Fruit fly (Drosophila melanogaster) whole organism, prepupa: ENCODE measurements around the gene CG15818.
A peak's percentile ranks its signal among the peaks of the same experiment; 100 is the strongest.

Experiments used
- CG10631 ChIP-seq: fragments of 200-800 bp; sonication (Bioruptor generic); optimal IDR thresholded peaks from 2 replicates; lab custom pipeline; 2016; ENCODE audit warnings: missing biosample characterization, missing genetic modification characterization
- CG10669 ChIP-seq: fragments of 200-800 bp; sonication (Bioruptor generic); optimal IDR thresholded peaks from 3 replicates; lab custom pipeline; 2018; ENCODE audit warnings: missing biosample characterization, mild to moderate bottlenecking, missing genetic modification characterization, moderate library complexity
- CG11294 ChIP-seq: fragments of 200-800 bp; sonication (Bioruptor generic); IDR thresholded peaks from 2 replicates; pipeline ENCODE4 v1.3.6; 2022; ENCODE audit warnings: missing biosample characterization, missing genetic modification characterization
- CG11762 ChIP-seq: fragments of 200-800 bp; sonication (Bioruptor generic); optimal IDR thresholded peaks from 3 replicates; lab custom pipeline; 2016; ENCODE audit warnings: missing biosample characterization, missing genetic modification characterization; ENCODE audit not compliant: insufficient read depth
- CG11902 ChIP-seq: fragments of 200-800 bp; sonication (Bioruptor generic); optimal IDR thresholded peaks from 3 replicates; lab custom pipeline; 2016; ENCODE audit warnings: missing biosample characterization, missing genetic modification characterization
- CG15336 ChIP-seq: fragments of 200-800 bp; sonication (Bioruptor generic); IDR thresholded peaks from 2 replicates; pipeline ENCODE4 v1.3.6; 2022; ENCODE audit warnings: missing biosample characterization, missing genetic modification characterization
- CG1621 ChIP-seq: fragments of 200-800 bp; sonication (Bioruptor generic); optimal IDR thresholded peaks from 3 replicates; lab custom pipeline; 2018; ENCODE audit warnings: missing biosample characterization, mild to moderate bottlenecking, missing genetic modification characterization
- CG16779 ChIP-seq: fragments of 200-800 bp; sonication (Bioruptor generic); optimal IDR thresholded peaks from 3 replicates; lab custom pipeline; 2017; ENCODE audit warnings: missing biosample characterization, mild to moderate bottlenecking, missing genetic modification characterization
- CG3032 ChIP-seq: fragments of 200-800 bp; optimal IDR thresholded peaks from 2 replicates; lab custom pipeline; 2019; ENCODE audit warnings: missing biosample characterization, mild to moderate bottlenecking, missing genetic modification characterization, moderate library complexity
- CG31627 ChIP-seq: fragments of 200-800 bp; sonication (Bioruptor generic); optimal IDR thresholded peaks from 3 replicates; lab custom pipeline; 2016; ENCODE audit warnings: missing biosample characterization, missing genetic modification characterization
- CG32006 ChIP-seq: fragments of 200-800 bp; sonication (Bioruptor generic); optimal IDR thresholded peaks from 3 replicates; lab custom pipeline; 2017; ENCODE audit warnings: missing biosample characterization, mild to moderate bottlenecking, missing genetic modification characterization
- CG34406 ChIP-seq: fragments of 200-800 bp; sonication (Bioruptor generic); optimal IDR thresholded peaks from 3 replicates; lab custom pipeline; 2016; ENCODE audit warnings: missing biosample characterization, missing genetic modification characterization
- CG3919 ChIP-seq: fragments of 200-800 bp; sonication (Bioruptor generic); optimal IDR thresholded peaks from 3 replicates; lab custom pipeline; 2016; ENCODE audit warnings: missing biosample characterization, missing genetic modification characterization
- CG6163 ChIP-seq: fragments of 200-800 bp; sonication (Bioruptor generic); IDR thresholded peaks from 3 replicates; pipeline ENCODE4 v1.3.6; 2022; ENCODE audit warnings: missing biosample characterization, missing genetic modification characterization
- CG6792 ChIP-seq: fragments of 200-800 bp; sonication (Bioruptor generic); optimal IDR thresholded peaks from 3 replicates; lab custom pipeline; 2016; ENCODE audit warnings: missing biosample characterization, missing genetic modification characterization
- CG6808 ChIP-seq: fragments of 200-800 bp; sonication (Bioruptor generic); optimal IDR thresholded peaks from 3 replicates; lab custom pipeline; 2017; ENCODE audit warnings: missing biosample characterization, missing genetic modification characterization, mild to moderate bottlenecking, moderate library complexity, missing genetic modification reagents
- CG6854 ChIP-seq: fragments of 200-800 bp; sonication (Bioruptor generic); optimal IDR thresholded peaks from 2 replicates; lab custom pipeline; 2017; ENCODE audit warnings: missing biosample characterization, mild to moderate bottlenecking, missing genetic modification characterization
- CG7368 ChIP-seq: fragments of 200-800 bp; sonication (Bioruptor generic); optimal IDR thresholded peaks from 3 replicates; lab custom pipeline; 2016; ENCODE audit warnings: missing biosample characterization, missing genetic modification characterization
- CG8119 ChIP-seq: fragments of 200-800 bp; sonication (Bioruptor generic); IDR thresholded peaks from 3 replicates; pipeline ENCODE4 v1.3.6; 2022; ENCODE audit warnings: missing biosample characterization, missing genetic modification characterization
- CG8319 ChIP-seq: fragments of 200-800 bp; sonication (Bioruptor generic); optimal IDR thresholded peaks from 3 replicates; lab custom pipeline; 2016; ENCODE audit warnings: missing biosample characterization, missing genetic modification characterization
- CG8632 ChIP-seq: fragments of 200-800 bp; sonication (Bioruptor generic); optimal IDR thresholded peaks from 3 replicates; lab custom pipeline; 2016; ENCODE audit warnings: missing biosample characterization, missing genetic modification characterization
- Eip75B ChIP-seq: fragments of 200-800 bp; sonication (Bioruptor generic); optimal IDR thresholded peaks from 3 replicates; lab custom pipeline; 2016; ENCODE audit warnings: missing biosample characterization, missing genetic modification characterization
- Eip78C ChIP-seq: fragments of 200-800 bp; sonication (Bioruptor generic); peaks from one replicate; lab custom pipeline; 2016; ENCODE audit warnings: missing biosample characterization, missing genetic modification characterization
- Eip93F ChIP-seq: fragments of 200-800 bp; sonication (Bioruptor generic); optimal IDR thresholded peaks from 2 replicates; lab custom pipeline; 2016; ENCODE audit warnings: missing biosample characterization, mild to moderate bottlenecking, missing genetic modification characterization
- Ets21C ChIP-seq: fragments of 200-800 bp; sonication (Bioruptor generic); optimal IDR thresholded peaks from 3 replicates; lab custom pipeline; 2016; ENCODE audit warnings: missing biosample characterization, missing genetic modification characterization
- Gug ChIP-seq: fragments of 200-800 bp; sonication (Bioruptor generic); IDR thresholded peaks from 2 replicates; pipeline ENCODE4 v1.3.6; 2022; ENCODE audit warnings: missing biosample characterization, missing genetic modification characterization
- Hr39 ChIP-seq: fragments of 200-800 bp; sonication (Bioruptor generic); optimal IDR thresholded peaks from 2 replicates; lab custom pipeline; 2016; ENCODE audit warnings: missing biosample characterization, missing genetic modification characterization
- Hr4 ChIP-seq: fragments of 200-800 bp; sonication (Bioruptor generic); optimal IDR thresholded peaks from 3 replicates; lab custom pipeline; 2016; ENCODE audit warnings: missing biosample characterization, missing genetic modification characterization
- Lpt ChIP-seq: fragments of 200-800 bp; sonication (Bioruptor generic); optimal IDR thresholded peaks from 3 replicates; lab custom pipeline; 2016; ENCODE audit warnings: missing biosample characterization, missing genetic modification characterization
- Met ChIP-seq: fragments of 200-800 bp; sonication (Bioruptor generic); optimal IDR thresholded peaks from 3 replicates; lab custom pipeline; 2016; ENCODE audit warnings: missing biosample characterization, missing genetic modification characterization
- OdsH ChIP-seq: fragments of 200-800 bp; sonication (Bioruptor generic); optimal IDR thresholded peaks from 3 replicates; lab custom pipeline; 2016; ENCODE audit warnings: missing biosample characterization, missing genetic modification characterization
- Sox102F ChIP-seq: fragments of 200-800 bp; sonication (Bioruptor generic); optimal IDR thresholded peaks from 2 replicates; lab custom pipeline; 2016; ENCODE audit warnings: missing biosample characterization, mild to moderate bottlenecking, missing genetic modification characterization
- Sox14 ChIP-seq: fragments of 200-800 bp; sonication (Bioruptor generic); optimal IDR thresholded peaks from 3 replicates; lab custom pipeline; 2016; ENCODE audit warnings: missing biosample characterization, missing genetic modification characterization
- achi ChIP-seq: fragments of 200-800 bp; sonication (Bioruptor generic); optimal IDR thresholded peaks from 3 replicates; lab custom pipeline; 2016; ENCODE audit warnings: missing biosample characterization, missing genetic modification characterization
- dac ChIP-seq: fragments of 200-800 bp; sonication (Bioruptor generic); optimal IDR thresholded peaks from 2 replicates; lab custom pipeline; 2017; ENCODE audit warnings: missing biosample characterization, mild to moderate bottlenecking, missing genetic modification characterization
- dsx ChIP-seq: fragments of 200-800 bp; optimal IDR thresholded peaks from 3 replicates; lab custom pipeline; 2019; ENCODE audit warnings: missing biosample characterization, mild to moderate bottlenecking, missing genetic modification characterization, moderate library complexity; ENCODE audit not compliant: poor library complexity, severe bottlenecking
- eg ChIP-seq: fragments of 200-800 bp; sonication (Bioruptor generic); IDR thresholded peaks from 3 replicates; pipeline ENCODE4 v1.3.6; 2022; ENCODE audit warnings: missing biosample characterization, missing genetic modification characterization
- esn ChIP-seq: fragments of 200-800 bp; sonication (Bioruptor generic); optimal IDR thresholded peaks from 2 replicates; lab custom pipeline; 2016; ENCODE audit warnings: missing biosample characterization, mild to moderate bottlenecking, missing genetic modification characterization, moderate library complexity
- fd85E ChIP-seq: fragments of 200-800 bp; sonication (Bioruptor generic); optimal IDR thresholded peaks from 3 replicates; lab custom pipeline; 2016; ENCODE audit warnings: missing biosample characterization, missing genetic modification characterization
- lz ChIP-seq: fragments of 200-800 bp; sonication (Bioruptor generic); optimal IDR thresholded peaks from 3 replicates; lab custom pipeline; 2016; ENCODE audit warnings: missing biosample characterization, missing genetic modification characterization
- net ChIP-seq: fragments of 200-800 bp; sonication (Bioruptor generic); optimal IDR thresholded peaks from 3 replicates; lab custom pipeline; 2016; ENCODE audit warnings: missing biosample characterization, missing genetic modification characterization
- pdm3 ChIP-seq: fragments of 200-800 bp; sonication (Bioruptor generic); optimal IDR thresholded peaks from 3 replicates; lab custom pipeline; 2016; ENCODE audit warnings: missing biosample characterization, missing genetic modification characterization
- spab ChIP-seq: fragments of 200-800 bp; sonication (Bioruptor generic); optimal IDR thresholded peaks from 2 replicates; lab custom pipeline; 2017; ENCODE audit warnings: missing biosample characterization, mild to moderate bottlenecking, missing genetic modification characterization, missing genetic modification reagents
- ss ChIP-seq, 2 experiments: fragments of 200-800 bp; sonication (Bioruptor generic); optimal IDR thresholded peaks; 2 replicates in 1 of 2; 3 replicates in 1 of 2; lab custom pipeline; 2017 to 2018; ENCODE audit warnings: mild to moderate bottlenecking in 2 of 2, missing biosample characterization in 2 of 2, missing genetic modification characterization in 2 of 2, moderate library complexity in 1 of 2
- svp ChIP-seq: fragments of 200-800 bp; sonication (Bioruptor generic); peaks from one replicate; lab custom pipeline; 2016; ENCODE audit warnings: missing biosample characterization, missing genetic modification characterization
- topi ChIP-seq: fragments of 200-800 bp; sonication (Bioruptor generic); optimal IDR thresholded peaks from 3 replicates; lab custom pipeline; 2016; ENCODE audit warnings: missing biosample characterization, missing genetic modification characterization
- vri ChIP-seq: fragments of 200-800 bp; sonication (Bioruptor generic); optimal IDR thresholded peaks from 3 replicates; lab custom pipeline; 2016; ENCODE audit warnings: missing biosample characterization, mild to moderate bottlenecking, missing genetic modification characterization

The CG15818 gene

DNA sequence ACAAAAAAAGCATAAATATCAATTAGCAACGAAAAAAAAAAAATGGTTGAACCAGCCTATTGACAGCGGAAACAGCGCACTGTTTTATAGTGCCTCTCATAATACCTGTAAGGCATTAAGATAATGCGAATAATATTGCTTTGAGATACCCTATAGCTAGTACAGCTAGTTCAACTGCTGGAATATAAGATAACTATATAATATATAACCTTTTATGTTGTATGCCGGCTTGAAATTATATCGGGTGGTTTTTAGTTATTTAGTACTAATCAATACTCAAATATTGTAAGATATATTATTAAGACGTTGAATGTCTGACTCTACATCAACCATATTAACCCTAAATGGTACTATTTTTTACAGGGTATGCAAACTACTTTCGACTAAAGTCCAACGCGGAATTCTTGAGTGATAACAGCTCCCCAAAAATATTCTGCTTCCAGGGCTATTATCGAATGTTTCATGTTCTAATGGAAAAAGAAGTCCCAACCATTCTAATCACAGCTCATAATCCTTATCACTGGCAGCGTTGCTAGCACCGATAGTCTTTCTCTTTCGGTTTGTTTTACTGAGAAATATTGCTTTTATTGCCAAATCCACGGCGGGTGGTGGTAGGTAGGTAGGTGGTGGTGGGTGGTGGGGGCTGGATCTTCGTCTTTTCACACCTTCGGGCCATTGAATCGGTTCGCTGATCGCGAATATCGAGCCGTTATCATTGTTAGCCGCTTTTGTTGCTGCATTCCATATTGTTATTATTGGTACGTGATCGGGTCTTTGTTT is 23.4 kb downstream of the CG15818 start (continued):
- TF ChIP-seq CG3032 (tag; lab: Kevin White, UChicago) (no peak), dac (GFP tag; lab: Kevin White, UChicago) (no peak), CG8632 (GFP tag; lab: Kevin White, UChicago) (no peak), lz (GFP tag; lab: Kevin White, UChicago) (peak; percentile 3), esn (peak; percentile 21), Hr4 (GFP tag; lab: Kevin White, UChicago) (peak; percentile 41), Eip93F (GFP tag; lab: Kevin White, UChicago) (no peak), ss (GFP tag; optimal IDR thresholded peaks at IDR 0.05; lab: Kevin White, UChicago) (no peak)
- TF ChIP-seq, all 60 proteins: peak for 17

DNA sequence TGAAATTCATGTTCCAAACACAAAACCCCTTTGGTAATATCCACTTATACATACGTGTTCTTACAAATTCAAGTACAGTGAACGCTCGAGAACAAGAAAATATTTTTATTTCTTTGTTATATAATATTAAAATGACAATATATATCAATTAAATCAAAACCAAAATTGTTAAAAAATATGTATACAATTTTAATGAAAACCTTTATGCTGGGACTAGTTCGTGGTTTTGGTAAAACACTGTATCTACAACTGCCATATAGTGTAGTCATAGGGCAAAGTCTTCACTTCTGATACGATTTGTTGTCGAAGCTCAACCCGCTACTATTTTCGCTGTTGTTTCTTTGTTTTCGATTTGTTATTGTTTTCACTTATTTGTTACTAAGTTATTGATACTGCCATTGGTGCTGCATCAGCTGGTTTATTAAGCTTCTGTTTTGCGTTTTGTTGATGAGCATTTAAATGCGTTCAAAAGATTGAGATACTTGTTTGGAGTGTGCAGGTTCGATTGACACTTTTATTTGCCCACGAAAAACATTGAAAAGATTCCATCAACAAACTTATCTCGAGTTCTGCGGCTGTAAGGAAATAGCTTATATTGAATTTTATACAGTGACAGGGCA is 24.1 kb downstream of the CG15818 start:
- TF ChIP-seq pdm3 (GFP tag; lab: Kevin White, UChicago), result no peak
- peak; percentile 35 for TF ChIP-seq OdsH (GFP tag; lab: Kevin White, UChicago)
- TF ChIP-seq CG8319 (GFP tag; lab: Kevin White, UChicago), result no peak
- TF ChIP-seq lz (GFP tag; lab: Kevin White, UChicago), result no peak
- TF ChIP-seq Ets21C, result no peak
- TF ChIP-seq CG8119 (GFP tag; lab: Robert Waterston, UW), result peak; percentile 67
- peak; percentile 67 for TF ChIP-seq CG15336
- TF ChIP-seq CG34406 (GFP tag; lab: Kevin White, UChicago), result peak; percentile 36
- peak; percentile 36 for TF ChIP-seq CG6854 (GFP tag; lab: Kevin White, UChicago)
- TF ChIP-seq eg (GFP tag; lab: Robert Waterston, UW), result peak; percentile 60; the same call in 2 of the 3 replicates
- TF ChIP-seq Eip75B (GFP tag; lab: Kevin White, UChicago), result no peak
- TF ChIP-seq Hr4 (GFP tag; lab: Kevin White, UChicago), result peak; percentile 14
- TF ChIP-seq Met (GFP tag; lab: Kevin White, UChicago), result peak; percentile 30
- TF ChIP-seq topi (GFP tag; lab: Kevin White, UChicago), result peak; percentile 18
- TF ChIP-seq CG3919, result no peak
- TF ChIP-seq CG11902, result no peak
- TF ChIP-seq Hr39 (GFP tag; lab: Kevin White, UChicago), result no peak
- TF ChIP-seq fd85E (GFP tag; lab: Kevin White, UChicago), result no peak
- peak; percentile 24; the same call in 1 of the 2 replicates for TF ChIP-seq Gug (GFP tag; lab: Robert Waterston, UW)
- no peak for TF ChIP-seq CG31627 (GFP tag; lab: Kevin White, UChicago)
- peak; percentile 23 for TF ChIP-seq Sox102F (GFP tag; lab: Kevin White, UChicago)
- TF ChIP-seq net (GFP tag; lab: Kevin White, UChicago), result peak; percentile 43
- TF ChIP-seq CG6792, result peak; percentile 36
- TF ChIP-seq dsx (GFP tag; lab: Kevin White, UChicago), result peak; percentile 32
- TF ChIP-seq esn, result peak; percentile 57
- peak; percentile 11 for TF ChIP-seq CG10669 (GFP tag; lab: Kevin White, UChicago)
- TF ChIP-seq CG6163 (GFP tag; lab: Robert Waterston, UW), result no peak
- no peak for TF ChIP-seq CG3032 (tag; lab: Kevin White, UChicago)
- no peak for TF ChIP-seq vri (GFP tag; lab: Kevin White, UChicago)
- peak; percentile 14 for TF ChIP-seq CG11762 (GFP tag; lab: Kevin White, UChicago)
- no peak for TF ChIP-seq CG11294
- peak; percentile 5 for TF ChIP-seq spab (GFP tag; lab: Kevin White, UChicago)
- peak; percentile 40 for TF ChIP-seq CG6808 (GFP tag; lab: Kevin White, UChicago)
- TF ChIP-seq Sox14 (GFP tag; lab: Kevin White, UChicago), result peak; percentile 44
- TF ChIP-seq Lpt (GFP tag; lab: Kevin White, UChicago), result no peak
- peak; percentile 76 for TF ChIP-seq svp (GFP tag; lab: Kevin White, UChicago)
- TF ChIP-seq achi (GFP tag; lab: Kevin White, UChicago), result peak; percentile 28
- TF ChIP-seq CG1621 (tag; lab: Kevin White, UChicago), result no peak
- TF ChIP-seq Eip78C (GFP tag; lab: Kevin White, UChicago), result peak; percentile 77
- peak; percentile 21 for TF ChIP-seq CG10631 (GFP tag; lab: Kevin White, UChicago)
- peak; percentile 54 for TF ChIP-seq CG16779 (tag; lab: Kevin White, UChicago)
- no peak for TF ChIP-seq dac (GFP tag; lab: Kevin White, UChicago)
- TF ChIP-seq CG7368 (GFP tag; lab: Kevin White, UChicago), result peak; percentile 6
- TF ChIP-seq CG32006 (GFP tag; lab: Kevin White, UChicago), result peak; percentile 23
- no peak for TF ChIP-seq CG8632 (GFP tag; lab: Kevin White, UChicago)
